Worm (Caenorhabditis elegans) whole organism, mixed stage, embryonic: ENCODE results near the gene unc-52.
A peak's percentile ranks its signal among the peaks of the same experiment; 100 is the strongest.

Experiments
- M03D4.4 ChIP-seq: sonication (generic microtip); optimal IDR thresholded peaks from 2 replicates; lab custom pipeline; 2017; ENCODE audit warnings: mild to moderate bottlenecking, missing genetic modification characterization, missing compliant biosample characterization
- bed-3 ChIP-seq: fragments of 200-800 bp; sonication (Bioruptor generic); optimal IDR thresholded peaks from 3 replicates; lab custom pipeline; 2018; ENCODE audit warnings: mild to moderate bottlenecking, missing genetic modification characterization, moderate library complexity, missing compliant biosample characterization
- blmp-1 ChIP-seq: fragments of 150-350 bp; optimal IDR thresholded peaks from 2 replicates; lab custom pipeline; 2014; ENCODE audit warnings: missing biosample characterization, missing genetic modification characterization
- ceh-39 ChIP-seq: fragments of 150-350 bp; optimal IDR thresholded peaks from 2 replicates; lab custom pipeline; 2014; ENCODE audit warnings: missing biosample characterization, missing genetic modification characterization
- ceh-43 ChIP-seq: fragments of 200-800 bp; sonication (Bioruptor generic); optimal IDR thresholded peaks from 2 replicates; lab custom pipeline; 2018; ENCODE audit warnings: mild to moderate bottlenecking, missing genetic modification characterization, moderate library complexity, missing compliant biosample characterization
- ces-1 ChIP-seq: fragments of 150-350 bp; optimal IDR thresholded peaks from 2 replicates; lab custom pipeline; 2014; ENCODE audit warnings: missing biosample characterization, missing genetic modification reagents, missing genetic modification characterization
- cnd-1 ChIP-seq: fragments of 200-800 bp; sonication (Bioruptor generic); optimal IDR thresholded peaks from 2 replicates; lab custom pipeline; 2018; ENCODE audit warnings: mild to moderate bottlenecking, missing genetic modification characterization, missing compliant biosample characterization
- elt-1 ChIP-seq: sonication (generic microtip); optimal IDR thresholded peaks from 2 replicates; lab custom pipeline; 2017; ENCODE audit warnings: missing genetic modification characterization, mild to moderate bottlenecking, missing compliant biosample characterization, antibody characterized with exemption, moderate library complexity, borderline replicate concordance; ENCODE audit not compliant: insufficient read depth
- elt-3 ChIP-seq: fragments of 150-350 bp; optimal IDR thresholded peaks from 2 replicates; lab custom pipeline; 2014; ENCODE audit warnings: missing biosample characterization, missing genetic modification characterization
- flh-1 ChIP-seq: fragments of 200-800 bp; sonication (Bioruptor generic); optimal IDR thresholded peaks from 2 replicates; lab custom pipeline; 2018; ENCODE audit warnings: mild to moderate bottlenecking, missing genetic modification characterization, moderate library complexity, missing compliant biosample characterization
- ham-2 ChIP-seq: fragments of 200-800 bp; sonication (Bioruptor generic); optimal IDR thresholded peaks from 2 replicates; lab custom pipeline; 2018; ENCODE audit warnings: mild to moderate bottlenecking, missing genetic modification characterization, missing compliant biosample characterization
- hlh-1 ChIP-seq: fragments of 150-350 bp; optimal IDR thresholded peaks from 2 replicates; lab custom pipeline; 2014; ENCODE audit warnings: missing biosample characterization, missing genetic modification reagents, missing genetic modification characterization
- lin-32 ChIP-seq: fragments of 200-800 bp; sonication (Bioruptor generic); optimal IDR thresholded peaks from 2 replicates; lab custom pipeline; 2018; ENCODE audit warnings: mild to moderate bottlenecking, missing genetic modification characterization, missing compliant biosample characterization
- lsy-2 ChIP-seq: fragments of 150-350 bp; optimal IDR thresholded peaks from 2 replicates; lab custom pipeline; 2014; ENCODE audit warnings: missing biosample characterization, missing genetic modification characterization
- mab-5 ChIP-seq: fragments of 150-350 bp; optimal IDR thresholded peaks from 2 replicates; lab custom pipeline; 2014; ENCODE audit warnings: missing biosample characterization, missing genetic modification characterization
- mep-1 ChIP-seq: fragments of 150-350 bp; optimal IDR thresholded peaks from 2 replicates; lab custom pipeline; 2017; ENCODE audit warnings: missing biosample characterization, missing genetic modification reagents, missing genetic modification characterization, inconsistent platforms
- mls-2 ChIP-seq: sonication (generic microtip); optimal IDR thresholded peaks from 2 replicates; lab custom pipeline; 2016; ENCODE audit warnings: mild to moderate bottlenecking, missing genetic modification characterization, moderate library complexity, missing compliant biosample characterization
- nhr-2 ChIP-seq: fragments of 150-350 bp; optimal IDR thresholded peaks from 2 replicates; lab custom pipeline; 2014; ENCODE audit warnings: missing biosample characterization, missing genetic modification characterization
- nhr-237 ChIP-seq: fragments of 150-350 bp; optimal IDR thresholded peaks from 2 replicates; lab custom pipeline; 2014; ENCODE audit warnings: missing biosample characterization, missing genetic modification characterization
- nhr-76 ChIP-seq: sonication (generic microtip); optimal IDR thresholded peaks from 2 replicates; lab custom pipeline; 2017; ENCODE audit warnings: missing biosample characterization, missing genetic modification characterization
- pha-4 ChIP-seq: fragments of 150-350 bp; optimal IDR thresholded peaks from 2 replicates; lab custom pipeline; 2018; ENCODE audit warnings: missing biosample characterization, missing genetic modification reagents, missing genetic modification characterization
- sem-2 ChIP-seq: fragments of 200-800 bp; sonication (Bioruptor generic); optimal IDR thresholded peaks from 2 replicates; lab custom pipeline; 2018; ENCODE audit warnings: mild to moderate bottlenecking, missing genetic modification characterization, missing compliant biosample characterization
- snpc-4 ChIP-seq: fragments of 150-350 bp; optimal IDR thresholded peaks from 2 replicates; lab custom pipeline; 2014; ENCODE audit warnings: missing biosample characterization, missing genetic modification characterization
- tbx-8 ChIP-seq: fragments of 200-800 bp; sonication (Bioruptor generic); optimal IDR thresholded peaks from 2 replicates; lab custom pipeline; 2018; ENCODE audit warnings: mild to moderate bottlenecking, missing genetic modification characterization, moderate library complexity, missing compliant biosample characterization
- unc-120 ChIP-seq: sonication (generic microtip); optimal IDR thresholded peaks from 2 replicates; lab custom pipeline; 2017; ENCODE audit warnings: missing genetic modification characterization, missing compliant biosample characterization; ENCODE audit not compliant: poor library complexity, severe bottlenecking
- unc-39 ChIP-seq: fragments of 150-350 bp; optimal IDR thresholded peaks from 2 replicates; lab custom pipeline; 2014; ENCODE audit warnings: missing biosample characterization, missing genetic modification characterization
- unc-62 ChIP-seq: fragments of 150-350 bp; optimal IDR thresholded peaks from 2 replicates; lab custom pipeline; 2014; ENCODE audit warnings: missing biosample characterization, missing genetic modification reagents, missing genetic modification characterization
- zip-8 ChIP-seq: fragments of 150-350 bp; optimal IDR thresholded peaks from 2 replicates; lab custom pipeline; 2014; ENCODE audit warnings: missing biosample characterization, missing genetic modification characterization

The unc-52 gene

DNA sequence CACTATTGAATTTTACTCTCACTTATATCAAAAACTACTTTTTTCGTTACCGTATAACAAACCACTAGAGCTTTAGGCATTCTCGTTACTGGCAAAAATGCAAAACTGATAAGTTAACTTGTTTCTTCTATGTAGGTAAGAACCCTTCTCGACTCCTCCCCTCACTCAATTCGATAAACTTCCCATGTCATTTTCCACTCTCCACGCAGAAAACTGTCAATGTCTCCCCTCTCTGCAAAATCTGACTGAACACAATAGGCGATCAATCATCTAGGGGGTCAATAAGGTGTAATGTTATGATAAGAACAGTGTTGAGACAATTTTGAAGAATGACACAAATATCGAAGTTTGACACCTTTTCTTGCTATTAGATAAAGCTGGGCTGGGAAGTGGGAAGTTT is 65.5 kb downstream of the unc-52 start:
- no peak for TF ChIP-seq lsy-2 (tag; lab: Kevin White, UChicago)

ce11 chrII:14618158-14618557 is 66.1 kb downstream of the unc-52 start:
- TF ChIP-seq sem-2 (GFP tag; lab: Kevin White, UChicago) (no peak), mls-2 (tag; lab: Kevin White, UChicago) (no peak), nhr-2 (tag; lab: Kevin White, UChicago) (no peak), unc-120 (tag; lab: Kevin White, UChicago) (no peak), pha-4 (no peak), ces-1 (GFP tag; lab: Kevin White, UChicago) (no peak), unc-62 (GFP tag; lab: Kevin White, UChicago) (no peak), tbx-8 (GFP tag; lab: Kevin White, UChicago) (no peak), nhr-237 (tag; lab: Kevin White, UChicago) (no peak), ceh-39 (tag; lab: Kevin White, UChicago) (no peak), cnd-1 (tag; lab: Kevin White, UChicago) (no peak), zip-8 (tag; lab: Kevin White, UChicago) (no peak)

DNA sequence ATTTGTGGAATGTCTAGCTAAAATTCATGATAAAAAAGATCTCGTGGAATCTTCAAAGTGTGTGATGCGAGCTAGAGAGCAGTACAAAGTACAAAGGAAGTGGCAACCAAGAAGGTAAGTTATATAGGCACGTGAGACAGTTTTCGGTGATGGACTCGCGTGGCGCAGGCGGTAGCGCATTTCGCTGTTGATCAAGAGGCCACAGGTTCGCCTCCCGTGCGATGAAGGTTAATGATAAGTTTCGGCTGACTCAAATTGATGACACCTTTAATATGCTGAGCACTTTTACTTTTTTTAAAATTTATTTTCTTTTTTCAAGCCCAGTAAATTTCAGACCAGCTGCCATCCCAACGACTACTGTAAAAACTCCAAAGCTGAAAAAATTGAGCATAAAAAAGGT is 67.3 kb downstream of the unc-52 start:
- TF ChIP-seq tbx-8 (GFP tag; lab: Kevin White, UChicago): no peak
- no peak for TF ChIP-seq mep-1 (tag; lab: Kevin White, UChicago)
- no peak for TF ChIP-seq M03D4.4 (tag; lab: Kevin White, UChicago)
- TF ChIP-seq zip-8 (tag; lab: Kevin White, UChicago): no peak
- no peak for TF ChIP-seq unc-62 (GFP tag; lab: Kevin White, UChicago)
- TF ChIP-seq flh-1 (GFP tag; lab: Kevin White, UChicago): no peak
- TF ChIP-seq ceh-43 (GFP tag; lab: Kevin White, UChicago): no peak
- no peak for TF ChIP-seq sem-2 (GFP tag; lab: Kevin White, UChicago)
- no peak for TF ChIP-seq mls-2 (tag; lab: Kevin White, UChicago)
- TF ChIP-seq lsy-2 (tag; lab: Kevin White, UChicago): no peak
- no peak for TF ChIP-seq nhr-76 (tag; lab: Kevin White, UChicago)

DNA sequence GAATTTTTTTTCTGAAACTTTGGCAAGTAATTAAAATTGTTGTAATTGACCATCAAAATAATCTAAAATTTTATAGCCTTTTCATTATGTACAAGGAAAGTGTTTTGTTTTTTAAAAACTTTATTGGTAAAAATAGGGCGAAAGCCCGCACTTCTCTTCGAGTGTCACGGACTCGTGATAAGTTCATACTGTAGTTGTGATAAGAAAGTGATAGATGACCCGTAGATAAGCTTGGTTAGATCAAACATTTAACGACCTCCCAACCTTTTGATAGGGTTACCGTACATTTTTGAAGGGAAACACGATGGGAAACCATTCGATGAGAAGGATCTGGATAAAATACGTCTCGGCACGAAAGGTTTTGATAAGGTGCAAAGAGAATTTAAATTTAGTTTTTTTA is 67.9 kb downstream of the unc-52 start:
- TF ChIP-seq bed-3 (GFP tag; lab: Kevin White, UChicago) (no peak), cnd-1 (tag; lab: Kevin White, UChicago) (no peak), lin-32 (GFP tag; lab: Kevin White, UChicago) (no peak), tbx-8 (GFP tag; lab: Kevin White, UChicago) (no peak), snpc-4 (no peak), elt-1 (no peak), pha-4 (no peak), blmp-1 (tag; lab: Kevin White, UChicago) (no peak), elt-3 (tag; lab: Kevin White, UChicago) (no peak), nhr-76 (tag; lab: Kevin White, UChicago) (no peak), mab-5 (tag; lab: Kevin White, UChicago) (no peak), ceh-43 (GFP tag; lab: Kevin White, UChicago) (no peak)

DNA sequence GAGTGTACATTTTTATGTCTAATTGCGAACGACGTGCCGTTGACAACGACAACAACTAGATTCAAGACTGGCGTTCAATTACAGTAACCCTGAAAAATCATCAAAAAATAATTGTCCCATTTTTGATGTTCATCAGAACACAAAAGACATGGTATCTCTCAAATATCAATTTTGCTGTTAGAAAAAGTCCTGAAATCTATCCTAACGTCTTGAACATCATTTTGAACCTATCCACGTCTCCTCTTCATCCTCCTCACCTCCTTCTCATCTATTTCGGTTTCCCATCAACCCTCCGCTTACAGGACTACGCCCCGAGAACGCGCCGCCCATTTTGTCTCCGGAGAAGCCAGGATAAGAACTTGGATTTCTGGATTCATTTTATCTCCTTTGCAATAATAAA is 68.5 kb downstream of the unc-52 start, which contains the start of gene mltn-9:
Gene mltn-9, plus strand, starts transcription at position 301 of the 400 bp plus-strand sequence.
- TF ChIP-seq unc-120 (tag; lab: Kevin White, UChicago): no peak
- no peak for TF ChIP-seq ham-2 (GFP tag; lab: Kevin White, UChicago)
- TF ChIP-seq hlh-1: no peak
- TF ChIP-seq sem-2 (GFP tag; lab: Kevin White, UChicago): no peak
- TF ChIP-seq ceh-39 (tag; lab: Kevin White, UChicago): no peak

- TF ChIP-seq unc-39 (tag; lab: Kevin White, UChicago): no peak
- peak; percentile 52 for TF ChIP-seq elt-1
- TF ChIP-seq ceh-39 (tag; lab: Kevin White, UChicago): no peak
- TF ChIP-seq ham-2 (GFP tag; lab: Kevin White, UChicago): peak; percentile 31
These were observed 72.9 kb downstream of the unc-52 start for ce11 chrII:14611307-14611706.
